Worm (Caenorhabditis elegans): ENCODE data around the gene K02D10.4.
A peak's percentile ranks its signal among the peaks of the same experiment; 100 is the strongest.

Gene K02D10.4

ce11 chrIII:8794793-8795192 is 15.0 kb upstream of the K02D10.4 start:
- TF ChIP-seq ama-1 (optimal IDR thresholded peaks at IDR 0.05) (no peak), sma-3 (GFP tag; optimal IDR thresholded peaks at IDR 0.05) (peak; percentile 77), lin-39 (tag; optimal IDR thresholded peaks at IDR 0.05) (no peak), unc-62 (GFP tag; optimal IDR thresholded peaks at IDR 0.05) (no peak), crh-2 (tag; optimal IDR thresholded peaks at IDR 0.05) (peak; percentile 35), elt-1 (tag; optimal IDR thresholded peaks at IDR 0.05) (no peak), nhr-12 (tag; optimal IDR thresholded peaks at IDR 0.05) (no peak), snpc-4 (tag; optimal IDR thresholded peaks at IDR 0.05) (no peak), skn-1 (tag; optimal IDR thresholded peaks at IDR 0.05) (no peak), nhr-21 (tag; optimal IDR thresholded peaks at IDR 0.05) (peak; percentile 45), nhr-129 (tag; optimal IDR thresholded peaks at IDR 0.05) (peak; percentile 85), blmp-1 (tag; optimal IDR thresholded peaks at IDR 0.05; ENCODE audit: insufficient read depth) (peak; percentile 92), ceh-16 (tag; optimal IDR thresholded peaks at IDR 0.05) (peak; percentile 91), sma-9 (GFP tag; optimal IDR thresholded peaks at IDR 0.05) (peak; percentile 91), sma-9 (tag; optimal IDR thresholded peaks at IDR 0.05) (no peak), lsy-2 (tag; optimal IDR thresholded peaks at IDR 0.05) (peak; percentile 13 to 77), F13H6.1 (tag; optimal IDR thresholded peaks at IDR 0.05) (peak; percentile 93), nhr-237 (tag; optimal IDR thresholded peaks at IDR 0.05) (no peak), elt-3 (tag; optimal IDR thresholded peaks at IDR 0.05) (no peak), mbf-1 (tag; optimal IDR thresholded peaks at IDR 0.05) (no peak), nhr-23 (tag; optimal IDR thresholded peaks at IDR 0.05) (no peak), unc-39 (tag; optimal IDR thresholded peaks at IDR 0.05) (no peak), nhr-11 (tag; optimal IDR thresholded peaks at IDR 0.05) (no peak), mab-5 (tag; optimal IDR thresholded peaks at IDR 0.05) (no peak), C34F6.9 (tag; optimal IDR thresholded peaks at IDR 0.05) (no peak), egl-27 (tag; optimal IDR thresholded peaks at IDR 0.05) (peak; percentile 74), zag-1 (tag; optimal IDR thresholded peaks at IDR 0.05) (no peak), mdl-1 (tag; optimal IDR thresholded peaks at IDR 0.05) (peak; percentile 67 to 70), peb-1 (tag; optimal IDR thresholded peaks at IDR 0.05) (peak; percentile 45), R02D3.7 (tag; optimal IDR thresholded peaks at IDR 0.05) (no peak), alr-1 (tag; optimal IDR thresholded peaks at IDR 0.05) (no peak), ceh-82 (tag; optimal IDR thresholded peaks at IDR 0.05) (no peak), nhr-6 (tag; optimal IDR thresholded peaks at IDR 0.05) (no peak), unc-55 (GFP tag; optimal IDR thresholded peaks at IDR 0.05) (no peak), sem-4 (tag; optimal IDR thresholded peaks at IDR 0.05) (peak; percentile 86), ztf-1 (GFP tag; conservative IDR thresholded peaks at IDR 0.05) (no peak), nhr-10 (tag; optimal IDR thresholded peaks at IDR 0.05) (no peak), ztf-11 (tag; optimal IDR thresholded peaks at IDR 0.05) (no peak), lin-13 (GFP tag; optimal IDR thresholded peaks at IDR 0.05) (peak; percentile 64), ZK546.5 (tag; optimal IDR thresholded peaks at IDR 0.05) (no peak), Y55F3AM.14 (GFP tag; optimal IDR thresholded peaks at IDR 0.05) (peak; percentile 6), nhr-25 (tag; optimal IDR thresholded peaks at IDR 0.05) (peak; percentile 79), aly-2 (tag; optimal IDR thresholded peaks at IDR 0.05) (no peak), dmd-4 (tag; optimal IDR thresholded peaks at IDR 0.05) (no peak), lin-11 (tag; optimal IDR thresholded peaks at IDR 0.05) (peak; percentile 37), nhr-77 (tag; optimal IDR thresholded peaks at IDR 0.05) (no peak), fos-1 (tag; optimal IDR thresholded peaks at IDR 0.05) (peak; percentile 80), ztf-4 (tag; optimal IDR thresholded peaks at IDR 0.05) (peak; percentile 11), gmeb-1 (tag; optimal IDR thresholded peaks at IDR 0.05) (peak; percentile 70)
